Fruit fly (Drosophila melanogaster) whole organism, embryonic: Measurements from ENCODE around the gene awd.
A peak's percentile ranks its signal among the peaks of the same experiment; 100 is the strongest.

Experiments used
- ATbp ChIP-seq: fragments of 200-800 bp; sonication (Bioruptor generic); optimal IDR thresholded peaks from 2 replicates; lab custom pipeline; 2017; ENCODE audit warnings: missing biosample characterization, mild to moderate bottlenecking, missing genetic modification characterization, missing genetic modification reagents
- Atf6 ChIP-seq: fragments of 200-800 bp; sonication (Bioruptor generic); IDR thresholded peaks from 2 replicates; pipeline ENCODE4 v1.3.6; 2022; ENCODE audit warnings: missing biosample characterization, missing genetic modification characterization
- Awh ChIP-seq: fragments of 200-800 bp; sonication (Bioruptor generic); IDR thresholded peaks from 2 replicates; pipeline ENCODE4, ENCODE4 v1.3.6; 2022; ENCODE audit warnings: missing biosample characterization, missing genetic modification characterization
- CG11085 ChIP-seq: fragments of 200-800 bp; sonication (Bioruptor generic); IDR thresholded peaks from 2 replicates; pipeline ENCODE4 v1.3.6; 2022; ENCODE audit warnings: missing biosample characterization, missing genetic modification characterization
- CG14441 ChIP-seq: fragments of 200-800 bp; sonication (Bioruptor generic); IDR thresholded peaks from 2 replicates; pipeline ENCODE4 v1.3.6; 2022; ENCODE audit warnings: missing biosample characterization, missing genetic modification characterization
- CG16779 ChIP-seq: fragments of 200-800 bp; sonication (Bioruptor generic); IDR thresholded peaks from 2 replicates; pipeline ENCODE4 v1.3.6; 2022; ENCODE audit warnings: missing biosample characterization, missing genetic modification characterization
- CG17385 ChIP-seq: fragments of 200-800 bp; sonication (Bioruptor generic); optimal IDR thresholded peaks from 3 replicates; lab custom pipeline; 2018; ENCODE audit warnings: missing biosample characterization, mild to moderate bottlenecking, missing genetic modification characterization
- CG18011 ChIP-seq: fragments of 200-800 bp; sonication (Bioruptor generic); optimal IDR thresholded peaks from 2 replicates; lab custom pipeline; 2017; ENCODE audit warnings: missing biosample characterization, missing genetic modification characterization, mild to moderate bottlenecking, moderate library complexity, missing genotype
- CG18619 ChIP-seq: fragments of 200-800 bp; sonication (Bioruptor generic); optimal IDR thresholded peaks from 3 replicates; lab custom pipeline; 2017; ENCODE audit warnings: missing biosample characterization, mild to moderate bottlenecking, missing genetic modification characterization
- CG32767 ChIP-seq: fragments of 200-800 bp; sonication (Bioruptor generic); IDR thresholded peaks from 2 replicates; pipeline ENCODE4 v1.3.6; 2022; ENCODE audit warnings: missing biosample characterization, missing genetic modification characterization
- CG34224 ChIP-seq: fragments of 200-800 bp; sonication (Bioruptor generic); IDR thresholded peaks from 3 replicates; pipeline ENCODE4 v1.3.6; 2022; ENCODE audit warnings: missing biosample characterization, missing genetic modification characterization; ENCODE audit not compliant: partially characterized antibody
- CG4328 ChIP-seq: fragments of 200-800 bp; sonication (Bioruptor generic); optimal IDR thresholded peaks from 3 replicates; lab custom pipeline; 2017; ENCODE audit warnings: missing biosample characterization, missing genetic modification reagents, missing genetic modification characterization
- CG43689 ChIP-seq: fragments of 200-800 bp; sonication (Bioruptor generic); IDR thresholded peaks from 2 replicates; pipeline ENCODE4 v1.3.6; 2022; ENCODE audit warnings: missing biosample characterization, missing genetic modification characterization
- CG5180 ChIP-seq: fragments of 200-800 bp; sonication (Bioruptor generic); optimal IDR thresholded peaks from 3 replicates; lab custom pipeline; 2017; ENCODE audit warnings: missing biosample characterization, missing genetic modification characterization, mild to moderate bottlenecking, moderate library complexity, missing genetic modification reagents
- CG6683 ChIP-seq: fragments of 200-800 bp; sonication (Bioruptor generic); optimal IDR thresholded peaks from 2 replicates; lab custom pipeline; 2017; ENCODE audit warnings: missing biosample characterization, mild to moderate bottlenecking, missing genetic modification characterization, missing genetic modification reagents
- CG7745 ChIP-seq: fragments of 200-800 bp; sonication (Bioruptor generic); optimal IDR thresholded peaks from 2 replicates; lab custom pipeline; 2018; ENCODE audit warnings: missing biosample characterization, mild to moderate bottlenecking, missing genetic modification characterization, moderate library complexity
- Doc3 ChIP-seq: fragments of 200-800 bp; sonication (Bioruptor generic); IDR thresholded peaks from 3 replicates; pipeline ENCODE4 v1.3.6; 2022; ENCODE audit warnings: missing biosample characterization, missing genetic modification characterization; ENCODE audit not compliant: partially characterized antibody
- Dp ChIP-seq: fragments of 200-800 bp; sonication (Bioruptor generic); optimal IDR thresholded peaks from 2 replicates; lab custom pipeline; 2018; ENCODE audit warnings: missing biosample characterization, mild to moderate bottlenecking, missing genetic modification characterization, moderate library complexity
- Hand ChIP-seq: fragments of 200-800 bp; sonication (Bioruptor generic); optimal IDR thresholded peaks from 2 replicates; lab custom pipeline; 2017; ENCODE audit warnings: mild to moderate bottlenecking, missing biosample characterization, missing genetic modification reagents, missing genetic modification characterization
- Hr3 ChIP-seq: fragments of 200-800 bp; sonication (Bioruptor generic); optimal IDR thresholded peaks from 3 replicates; lab custom pipeline; 2016; ENCODE audit warnings: missing biosample characterization, missing genetic modification characterization
- Med ChIP-seq: fragments of 200-800 bp; sonication (Bioruptor generic); peaks from one replicate; lab custom pipeline; 2016; ENCODE audit warnings: missing biosample characterization, missing genetic modification characterization, mild to moderate bottlenecking, inconsistent platforms, moderate library complexity
- Optix ChIP-seq: fragments of 200-800 bp; sonication (Bioruptor generic); IDR thresholded peaks from 3 replicates; pipeline ENCODE4 v1.3.6; 2022; ENCODE audit warnings: missing biosample characterization, missing genetic modification characterization
- Six4 ChIP-seq: fragments of 200-800 bp; sonication (Bioruptor generic); optimal IDR thresholded peaks from 2 replicates; lab custom pipeline; 2016; ENCODE audit warnings: missing biosample characterization, missing genetic modification characterization
- Spps ChIP-seq: fragments of 200-800 bp; sonication (Bioruptor generic); optimal IDR thresholded peaks from 2 replicates; lab custom pipeline; 2018; ENCODE audit warnings: missing biosample characterization, mild to moderate bottlenecking, missing genetic modification characterization
- Taf1 ChIP-seq: fragments of 200-800 bp; sonication (Bioruptor generic); IDR thresholded peaks from 2 replicates; pipeline ENCODE4 v1.3.6; 2022; ENCODE audit warnings: missing biosample characterization, missing genetic modification characterization
- bcd ChIP-seq: fragments of 200-800 bp; sonication (Bioruptor generic); optimal IDR thresholded peaks from 2 replicates; lab custom pipeline; 2017; ENCODE audit warnings: missing biosample characterization, mild to moderate bottlenecking, missing genetic modification characterization
- btn ChIP-seq: fragments of 200-800 bp; sonication (Bioruptor generic); optimal IDR thresholded peaks from 2 replicates; lab custom pipeline; 2016; ENCODE audit warnings: missing biosample characterization, missing genetic modification characterization
- ci ChIP-seq: fragments of 200-800 bp; sonication (Bioruptor generic); IDR thresholded peaks from 3 replicates; pipeline ENCODE4 v1.3.6; 2022; ENCODE audit warnings: missing biosample characterization, missing genetic modification characterization
- corto ChIP-seq: fragments of 200-800 bp; sonication (Bioruptor generic); optimal IDR thresholded peaks from 2 replicates; lab custom pipeline; 2016; ENCODE audit warnings: missing biosample characterization, mild to moderate bottlenecking, missing genetic modification characterization, moderate library complexity
- cwo ChIP-seq: fragments of 200-800 bp; sonication (Bioruptor generic); optimal IDR thresholded peaks from 3 replicates; lab custom pipeline; 2017; ENCODE audit warnings: missing biosample characterization, missing genetic modification characterization, mild to moderate bottlenecking, moderate library complexity, missing genetic modification reagents
- dimm ChIP-seq: fragments of 200-800 bp; sonication (Bioruptor generic); IDR thresholded peaks from 2 replicates; pipeline ENCODE4 v1.3.6; 2022; ENCODE audit warnings: missing biosample characterization, missing genetic modification characterization
- emc ChIP-seq: fragments of 200-800 bp; sonication (Bioruptor generic); optimal IDR thresholded peaks from 2 replicates; lab custom pipeline; 2016; ENCODE audit warnings: missing biosample characterization, missing genetic modification characterization
- fu2 ChIP-seq: fragments of 200-800 bp; sonication (Bioruptor generic); optimal IDR thresholded peaks from 2 replicates; lab custom pipeline; 2016; ENCODE audit warnings: missing biosample characterization, missing genetic modification characterization
- gcm ChIP-seq: fragments of 200-800 bp; sonication (Bioruptor generic); optimal IDR thresholded peaks from 2 replicates; lab custom pipeline; 2019; ENCODE audit warnings: missing biosample characterization, mild to moderate bottlenecking, missing genetic modification characterization, moderate library complexity
- hb ChIP-seq: fragments of 200-800 bp; sonication (Bioruptor generic); IDR thresholded peaks from 3 replicates; pipeline ENCODE4 v1.3.6; 2022; ENCODE audit warnings: missing biosample characterization, missing genetic modification characterization; ENCODE audit not compliant: partially characterized antibody
- her ChIP-seq: fragments of 200-800 bp; sonication (Bioruptor generic); optimal IDR thresholded peaks from 2 replicates; lab custom pipeline; 2016; ENCODE audit warnings: missing biosample characterization, missing genetic modification characterization
- hth ChIP-seq: fragments of >200 bp; optimal IDR thresholded peaks from 2 replicates; lab custom pipeline; 2017; ENCODE audit warnings: inconsistent platforms
- nau ChIP-seq: fragments of 200-800 bp; sonication (Bioruptor generic); optimal IDR thresholded peaks from 3 replicates; lab custom pipeline; 2017; ENCODE audit warnings: missing biosample characterization, mild to moderate bottlenecking, missing genetic modification characterization, missing genetic modification reagents
- pita ChIP-seq: fragments of 200-800 bp; sonication (Bioruptor generic); optimal IDR thresholded peaks from 2 replicates; lab custom pipeline; 2017; ENCODE audit warnings: missing biosample characterization, mild to moderate bottlenecking, missing genetic modification characterization
- rib ChIP-seq: fragments of 200-800 bp; sonication (Bioruptor generic); IDR thresholded peaks from 2 replicates; pipeline ENCODE4 v1.3.6; 2022; ENCODE audit warnings: missing biosample characterization, missing genetic modification characterization
- ro ChIP-seq: fragments of 200-800 bp; sonication (Bioruptor generic); IDR thresholded peaks from 2 replicates; pipeline ENCODE4 v1.3.6; 2022; ENCODE audit warnings: missing biosample characterization, missing genetic modification characterization
- schlank ChIP-seq: fragments of 200-800 bp; sonication (Bioruptor generic); optimal IDR thresholded peaks from 2 replicates; lab custom pipeline; 2018; ENCODE audit warnings: missing biosample characterization, mild to moderate bottlenecking, missing genetic modification characterization
- sd ChIP-seq: fragments of 200-800 bp; sonication (Bioruptor generic); optimal IDR thresholded peaks from 3 replicates; lab custom pipeline; 2018; ENCODE audit warnings: missing biosample characterization, mild to moderate bottlenecking, missing genetic modification characterization, moderate library complexity
- seq ChIP-seq: fragments of 200-800 bp; sonication (Bioruptor generic); IDR thresholded peaks from 2 replicates; pipeline ENCODE4 v1.3.6; 2022; ENCODE audit warnings: missing biosample characterization, missing genetic modification characterization
- sisA ChIP-seq: fragments of 200-800 bp; sonication (Bioruptor generic); IDR thresholded peaks from 2 replicates; pipeline ENCODE4 v1.3.6; 2022; ENCODE audit warnings: missing biosample characterization, missing genetic modification characterization
- slp2 ChIP-seq: fragments of 200-800 bp; sonication (Bioruptor generic); optimal IDR thresholded peaks from 2 replicates; lab custom pipeline; 2016; ENCODE audit warnings: missing biosample characterization, missing genetic modification characterization
- so ChIP-seq: fragments of 200-800 bp; sonication (Bioruptor generic); IDR thresholded peaks from 3 replicates; pipeline ENCODE4 v1.3.6; 2022; ENCODE audit warnings: missing biosample characterization, missing genetic modification characterization
- tgo ChIP-seq: fragments of 200-800 bp; sonication (Bioruptor generic); IDR thresholded peaks from 3 replicates; pipeline ENCODE4 v1.3.6; 2022; ENCODE audit warnings: missing biosample characterization, missing genetic modification characterization
- usp ChIP-seq: fragments of >200 bp; optimal IDR thresholded peaks from 2 replicates; lab custom pipeline; 2017; ENCODE audit warnings: missing biosample characterization, missing genetic modification characterization
- wdn ChIP-seq: fragments of 200-800 bp; sonication (Bioruptor generic); IDR thresholded peaks from 2 replicates; pipeline ENCODE4 v1.3.6; 2022; ENCODE audit warnings: missing biosample characterization, missing genetic modification characterization
- wek ChIP-seq: fragments of 200-800 bp; sonication (Bioruptor generic); optimal IDR thresholded peaks from 3 replicates; lab custom pipeline; 2018; ENCODE audit warnings: missing biosample characterization, mild to moderate bottlenecking, missing genetic modification characterization, moderate library complexity
- zfh2 ChIP-seq: fragments of 200-800 bp; sonication (Bioruptor generic); optimal IDR thresholded peaks from 2 replicates; lab custom pipeline; 2016; ENCODE audit warnings: missing biosample characterization, missing genetic modification characterization

Gene awd

DNA sequence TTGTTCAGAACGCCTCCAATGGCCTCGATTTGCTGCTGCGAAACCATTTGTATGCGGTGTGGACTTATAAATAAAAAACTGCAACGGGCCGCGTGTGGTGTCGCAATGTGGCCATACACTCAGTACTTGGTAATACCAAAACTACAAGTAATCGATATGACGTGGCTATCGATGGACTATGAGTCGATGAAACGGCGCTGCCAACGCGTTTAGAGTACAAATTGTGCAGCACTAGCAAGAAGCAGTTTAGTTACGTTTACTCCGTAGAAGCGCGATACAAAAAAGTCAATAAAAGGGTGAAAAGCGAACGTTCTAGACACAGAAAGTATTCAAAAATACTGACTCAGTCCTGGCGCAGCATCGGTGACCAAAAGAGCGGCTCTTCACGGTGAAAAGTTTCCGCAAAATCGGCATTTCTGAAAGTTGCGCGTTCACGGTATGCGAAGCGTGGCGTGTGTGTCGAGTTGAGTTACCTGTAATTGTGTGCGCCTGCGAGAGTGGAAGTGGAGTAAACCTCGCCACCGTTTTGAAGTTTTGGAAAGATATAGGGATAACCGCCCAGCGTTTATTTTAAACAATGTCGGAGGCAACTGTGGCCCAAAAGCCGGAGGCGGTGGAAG, 1.7 kb upstream of the awd start, which contains the start of the genes nero and CG1910 (continued):
- TF ChIP-seq Hr3 (GFP tag; lab: Kevin White, UChicago) = no peak
- TF ChIP-seq CG5180 = no peak
- TF ChIP-seq bcd (GFP tag; lab: Kevin White, UChicago) = no peak
- no peak for TF ChIP-seq CG11085
- TF ChIP-seq btn (GFP tag; lab: Kevin White, UChicago) = no peak
- TF ChIP-seq rib (GFP tag; lab: Robert Waterston, UW) = no peak
- no peak for TF ChIP-seq emc (GFP tag; lab: Kevin White, UChicago)
- no peak for TF ChIP-seq zfh2 (GFP tag; lab: Kevin White, UChicago)
- TF ChIP-seq seq (GFP tag; lab: Robert Waterston, UW) = no peak
- no peak for TF ChIP-seq Taf1 (GFP tag; lab: Robert Waterston, UW)
- TF ChIP-seq CG14441 (GFP tag; lab: Robert Waterston, UW) = no peak
- no peak for TF ChIP-seq cwo
- no peak for TF ChIP-seq Optix (GFP tag; lab: Robert Waterston, UW)
- no peak for TF ChIP-seq CG18619 (GFP tag; lab: Kevin White, UChicago)
- TF ChIP-seq CG18011 (GFP tag; lab: Kevin White, UChicago) = no peak
- TF ChIP-seq CG6683 (GFP tag; lab: Kevin White, UChicago) = no peak
- TF ChIP-seq hth = no peak
- TF ChIP-seq gcm (GFP tag; lab: Kevin White, UChicago) = no peak
- TF ChIP-seq her (GFP tag; lab: Kevin White, UChicago) = no peak
- no peak for TF ChIP-seq Spps
- peak; percentile 54 for TF ChIP-seq Dp (GFP tag; lab: Kevin White, UChicago)
- no peak for TF ChIP-seq Hand (GFP tag; lab: Kevin White, UChicago)
- TF ChIP-seq nau (GFP tag; lab: Kevin White, UChicago) = no peak
- peak; percentile 91 for TF ChIP-seq Med (GFP tag; lab: Kevin White, UChicago)
- no peak for TF ChIP-seq dimm (GFP tag; lab: Robert Waterston, UW)
- no peak for TF ChIP-seq pita
- TF ChIP-seq schlank (tag; lab: Kevin White, UChicago) = no peak
- TF ChIP-seq CG34224 = no peak
- no peak for TF ChIP-seq Six4 (GFP tag; lab: Kevin White, UChicago)
- no peak for TF ChIP-seq hb (GFP tag; lab: Robert Waterston, UW)
- no peak for TF ChIP-seq fu2 (GFP tag; lab: Kevin White, UChicago)
- TF ChIP-seq wek = no peak
- no peak for TF ChIP-seq slp2
- no peak for TF ChIP-seq CG4328 (GFP tag; lab: Kevin White, UChicago)
- TF ChIP-seq Atf6 (GFP tag; lab: Robert Waterston, UW) = no peak
- no peak for TF ChIP-seq CG43689 (GFP tag; lab: Robert Waterston, UW)
- TF ChIP-seq CG17385 (GFP tag; lab: Kevin White, UChicago) = peak; percentile 41
- TF ChIP-seq so = no peak
- no peak for TF ChIP-seq ro (GFP tag; lab: Robert Waterston, UW)
- no peak for TF ChIP-seq ci (GFP tag; lab: Robert Waterston, UW)
- TF ChIP-seq sisA (GFP tag; lab: Robert Waterston, UW) = no peak
- TF ChIP-seq ATbp (GFP tag; lab: Kevin White, UChicago) = no peak
- no peak for TF ChIP-seq wdn (GFP tag; lab: Robert Waterston, UW)
- no peak for TF ChIP-seq CG32767
- TF ChIP-seq Awh (GFP tag; lab: Robert Waterston, UW) = no peak
- TF ChIP-seq CG7745 (tag; lab: Kevin White, UChicago) = no peak
- TF ChIP-seq sd (tag; lab: Kevin White, UChicago) = no peak
- no peak for TF ChIP-seq corto (GFP tag; lab: Kevin White, UChicago)
- no peak for TF ChIP-seq tgo
- TF ChIP-seq usp (GFP tag; lab: Kevin White, UChicago) = no peak
- no peak for TF ChIP-seq CG16779 (GFP tag; lab: Robert Waterston, UW)
- no peak for TF ChIP-seq Doc3 (GFP tag; lab: Robert Waterston, UW)
